Worm (Caenorhabditis elegans) whole organism, L2 larva: ENCODE data around the gene vha-6.

ENCODE experiments used
- C34F6.9 ChIP-seq: fragments of 150-350 bp; optimal IDR thresholded peaks from 2 replicates; lab custom pipeline; 2014; ENCODE audit warnings: missing biosample characterization, missing genetic modification characterization
- F13H6.1 ChIP-seq: sonication (generic microtip); optimal IDR thresholded peaks from 2 replicates; lab custom pipeline; 2016; ENCODE audit warnings: missing genetic modification characterization, missing compliant biosample characterization
- R02D3.7 ChIP-seq: fragments of 150-350 bp; optimal IDR thresholded peaks from 2 replicates; lab custom pipeline; 2014; ENCODE audit warnings: missing biosample characterization, missing genetic modification characterization
- Y55F3AM.14 ChIP-seq: fragments of 200-800 bp; sonication (Bioruptor generic); optimal IDR thresholded peaks from 2 replicates; lab custom pipeline; 2018; ENCODE audit warnings: mild to moderate bottlenecking, missing genetic modification characterization, missing compliant biosample characterization
- ZK546.5 ChIP-seq: sonication (generic microtip); optimal IDR thresholded peaks from 2 replicates; lab custom pipeline; 2017; ENCODE audit warnings: missing biosample characterization, missing genetic modification characterization
- alr-1 ChIP-seq: fragments of 150-350 bp; optimal IDR thresholded peaks from 2 replicates; lab custom pipeline; 2014; ENCODE audit warnings: missing biosample characterization, missing genetic modification characterization
- aly-2 ChIP-seq: fragments of 150-350 bp; optimal IDR thresholded peaks from 2 replicates; lab custom pipeline; 2014; ENCODE audit warnings: missing biosample characterization, missing genetic modification characterization
- ama-1 ChIP-seq: fragments of 150-350 bp; optimal IDR thresholded peaks from 2 replicates; lab custom pipeline; 2018; ENCODE audit warnings: inconsistent platforms
- blmp-1 ChIP-seq: sonication (generic microtip); optimal IDR thresholded peaks from 2 replicates; lab custom pipeline; 2017; ENCODE audit warnings: missing genetic modification characterization, mild to moderate bottlenecking, missing compliant biosample characterization, antibody characterized with exemption, moderate library complexity; ENCODE audit not compliant: insufficient read depth
- crh-2 ChIP-seq: sonication (generic microtip); optimal IDR thresholded peaks from 2 replicates; lab custom pipeline; 2017; ENCODE audit warnings: missing biosample characterization, missing genetic modification characterization
- dmd-4 ChIP-seq: sonication (generic microtip); optimal IDR thresholded peaks from 2 replicates; lab custom pipeline; 2017; ENCODE audit warnings: missing biosample characterization, missing genetic modification characterization
- egl-27 ChIP-seq: sonication (generic microtip); optimal IDR thresholded peaks from 3 replicates; lab custom pipeline; 2017; ENCODE audit warnings: missing biosample characterization, missing genetic modification reagents, missing genetic modification characterization
- elt-1 ChIP-seq: fragments of 150-350 bp; optimal IDR thresholded peaks from 2 replicates; lab custom pipeline; 2014; ENCODE audit warnings: missing biosample characterization, missing genetic modification characterization
- elt-3 ChIP-seq: sonication (generic microtip); optimal IDR thresholded peaks from 2 replicates; lab custom pipeline; 2017; ENCODE audit warnings: missing biosample characterization, missing genetic modification characterization
- fos-1 ChIP-seq: fragments of 150-350 bp; optimal IDR thresholded peaks from 2 replicates; lab custom pipeline; 2014; ENCODE audit warnings: missing biosample characterization, missing genetic modification characterization
- gmeb-1 ChIP-seq: fragments of 150-350 bp; optimal IDR thresholded peaks from 2 replicates; lab custom pipeline; 2014; ENCODE audit warnings: missing biosample characterization, missing genetic modification characterization
- lin-11 ChIP-seq: fragments of 150-350 bp; sonication (generic microtip); optimal IDR thresholded peaks from 2 replicates; lab custom pipeline; 2014; ENCODE audit warnings: missing biosample characterization, missing genetic modification characterization, inconsistent platforms, mixed read lengths
- lin-13 ChIP-seq: fragments of 150-350 bp; optimal IDR thresholded peaks from 2 replicates; lab custom pipeline; 2014; ENCODE audit warnings: missing biosample characterization, missing genetic modification reagents, missing genetic modification characterization
- lin-39 ChIP-seq: fragments of 150-350 bp; optimal IDR thresholded peaks from 2 replicates; lab custom pipeline; 2014; ENCODE audit warnings: missing biosample characterization, missing genetic modification reagents, missing genetic modification characterization
- lsy-2 ChIP-seq, 2 experiments: fragments of 150-350 bp in 1 of 2; sonication (generic microtip) in 1 of 2; optimal IDR thresholded peaks; 2 replicates each; lab custom pipeline; 2014 to 2017; ENCODE audit warnings: missing biosample characterization in 2 of 2, missing genetic modification characterization in 2 of 2
- mab-5 ChIP-seq: fragments of 150-350 bp; optimal IDR thresholded peaks from 2 replicates; lab custom pipeline; 2014; ENCODE audit warnings: missing biosample characterization, missing genetic modification characterization
- mdl-1 ChIP-seq, 2 experiments: fragments of 150-350 bp in 1 of 2; sonication (generic microtip) in 1 of 2; optimal IDR thresholded peaks; 2 replicates each; lab custom pipeline; 2017; ENCODE audit warnings: missing biosample characterization in 2 of 2, missing genetic modification characterization in 2 of 2
- nhr-10 ChIP-seq: sonication (generic microtip); optimal IDR thresholded peaks from 2 replicates; lab custom pipeline; 2017; ENCODE audit warnings: missing biosample characterization, missing genetic modification characterization
- nhr-11 ChIP-seq: fragments of 150-350 bp; optimal IDR thresholded peaks from 2 replicates; lab custom pipeline; 2014; ENCODE audit warnings: missing biosample characterization, missing genetic modification characterization
- nhr-12 ChIP-seq: fragments of 150-350 bp; optimal IDR thresholded peaks from 2 replicates; lab custom pipeline; 2014; ENCODE audit warnings: missing biosample characterization, missing genetic modification characterization
- nhr-21 ChIP-seq: fragments of 150-350 bp; optimal IDR thresholded peaks from 2 replicates; lab custom pipeline; 2014; ENCODE audit warnings: missing biosample characterization, missing genetic modification characterization
- nhr-23 ChIP-seq: fragments of 150-350 bp; optimal IDR thresholded peaks from 2 replicates; lab custom pipeline; 2014; ENCODE audit warnings: missing biosample characterization, missing genetic modification reagents, missing genetic modification characterization
- nhr-25 ChIP-seq: fragments of 150-350 bp; sonication (generic microtip); optimal IDR thresholded peaks from 3 replicates; lab custom pipeline; 2014; ENCODE audit warnings: missing biosample characterization, missing genetic modification characterization
- nhr-6 ChIP-seq: fragments of 150-350 bp; optimal IDR thresholded peaks from 2 replicates; lab custom pipeline; 2014; ENCODE audit warnings: missing biosample characterization, missing genetic modification characterization
- nhr-77 ChIP-seq: fragments of 150-350 bp; optimal IDR thresholded peaks from 2 replicates; lab custom pipeline; 2014; ENCODE audit warnings: missing biosample characterization, missing genetic modification characterization
- peb-1 ChIP-seq: fragments of 150-350 bp; optimal IDR thresholded peaks from 2 replicates; lab custom pipeline; 2014; ENCODE audit warnings: missing biosample characterization, missing genetic modification characterization
- sem-4 ChIP-seq: fragments of 150-350 bp; optimal IDR thresholded peaks from 2 replicates; lab custom pipeline; 2014; ENCODE audit warnings: missing biosample characterization, missing genetic modification reagents, missing genetic modification characterization
- skn-1 ChIP-seq: sonication (generic microtip); optimal IDR thresholded peaks from 2 replicates; lab custom pipeline; 2017; ENCODE audit warnings: missing biosample characterization, missing genetic modification characterization
- sma-3 ChIP-seq: sonication (generic microtip); optimal IDR thresholded peaks from 2 replicates; lab custom pipeline; 2016; ENCODE audit warnings: missing genetic modification reagents, missing genetic modification characterization, missing compliant biosample characterization
- sma-9 ChIP-seq, 2 experiments: fragments of 150-350 bp in 1 of 2; sonication (generic microtip) in 1 of 2; optimal IDR thresholded peaks; 2 replicates each; lab custom pipeline; 2014 to 2016; ENCODE audit warnings: missing genetic modification characterization in 2 of 2, mild to moderate bottlenecking in 1 of 2, missing biosample characterization in 1 of 2, missing compliant biosample characterization in 1 of 2, missing genetic modification reagents in 1 of 2, moderate library complexity in 1 of 2
- snpc-4 ChIP-seq: fragments of 150-350 bp; optimal IDR thresholded peaks from 2 replicates; lab custom pipeline; 2014; ENCODE audit warnings: missing biosample characterization, missing genetic modification characterization
- unc-39 ChIP-seq: fragments of 150-350 bp; optimal IDR thresholded peaks from 2 replicates; lab custom pipeline; 2014; ENCODE audit warnings: missing biosample characterization, missing genetic modification characterization
- unc-62 ChIP-seq: fragments of 150-350 bp; optimal IDR thresholded peaks from 2 replicates; lab custom pipeline; 2014; ENCODE audit warnings: missing biosample characterization, missing genetic modification reagents, missing genetic modification characterization
- zag-1 ChIP-seq: fragments of 150-350 bp; optimal IDR thresholded peaks from 2 replicates; lab custom pipeline; 2014; ENCODE audit warnings: missing biosample characterization, missing genetic modification characterization
- ztf-1 ChIP-seq: fragments of 200-800 bp; sonication (Bioruptor generic); conservative IDR thresholded peaks from 2 replicates; pipeline ENCODE4 v1.3.6; 2022; ENCODE audit warnings: missing genetic modification characterization, missing compliant biosample characterization
- ztf-11 ChIP-seq: sonication (generic microtip); optimal IDR thresholded peaks from 2 replicates; lab custom pipeline; 2017; ENCODE audit warnings: missing biosample characterization, missing genetic modification characterization
- ztf-4 ChIP-seq: fragments of 150-350 bp; optimal IDR thresholded peaks from 2 replicates; lab custom pipeline; 2014; ENCODE audit warnings: missing biosample characterization, missing genetic modification characterization

Gene vha-6

ce11 chrII:11438417-11438816 lies at the start of gene vha-6:
TSS of gene vha-6 (minus strand) at chrII:11438452.
- TF ChIP-seq mdl-1 (tag; optimal IDR thresholded peaks at IDR 0.05; lab: Kevin White, UChicago) (no peak), unc-39 (tag; lab: Kevin White, UChicago) (no peak), unc-62 (GFP tag; lab: Kevin White, UChicago) (no peak), nhr-23 (tag; lab: Kevin White, UChicago) (no peak), crh-2 (tag; lab: Kevin White, UChicago) (peak; percentile 39), nhr-11 (no peak), fos-1 (peak; percentile 52), nhr-12 (tag; lab: Kevin White, UChicago) (no peak)

ce11 chrII:11487999-11488398 lies 49.7 kb upstream of the vha-6 start, which contains the start of gene B0334.13:
TSS of gene B0334.13 (plus strand) at chrII:11488299.
- no peak for TF ChIP-seq lin-39 (tag; lab: Kevin White, UChicago)
- TF ChIP-seq zag-1 (tag; lab: Kevin White, UChicago): no peak
- TF ChIP-seq elt-1 (tag; lab: Kevin White, UChicago): no peak
- TF ChIP-seq egl-27: no peak

- peak; percentile 19 for TF ChIP-seq nhr-25 (tag; lab: Kevin White, UChicago)
- no peak for TF ChIP-seq unc-39 (tag; lab: Kevin White, UChicago)
- TF ChIP-seq sma-3 (GFP tag; lab: Kevin White, UChicago): peak; percentile 13
- TF ChIP-seq crh-2 (tag; lab: Kevin White, UChicago): no peak
- no peak for TF ChIP-seq aly-2
- TF ChIP-seq lin-13: no peak
Observed at ce11 chrII:11486698-11487234, 48.5 kb upstream of the vha-6 start, which contains the start of gene ttr-18. TSS of gene ttr-18 (minus strand) at chrII:11486748.

ce11 chrII:11485200-11485599 lies 46.9 kb upstream of the vha-6 start, which contains the start of gene twk-5:
TSS of gene twk-5 (minus strand) at chrII:11485300.
- TF ChIP-seq blmp-1 (tag; lab: Kevin White, UChicago) (peak; percentile 8), skn-1 (tag; lab: Kevin White, UChicago) (no peak)
- TF ChIP-seq, all 48 proteins: peak for 1

ce11 chrII:11484600-11484999 lies 46.3 kb upstream of the vha-6 start:
- TF ChIP-seq nhr-77 (tag; lab: Kevin White, UChicago) (no peak), skn-1 (tag; lab: Kevin White, UChicago) (no peak), lsy-2 (tag; optimal IDR thresholded peaks at IDR 0.05; lab: Kevin White, UChicago) (peak; percentile 48 to 88), mab-5 (tag; lab: Kevin White, UChicago) (peak; percentile 54), Y55F3AM.14 (GFP tag; lab: Kevin White, UChicago) (peak; percentile 85), ztf-11 (tag; lab: Kevin White, UChicago) (no peak), sma-3 (GFP tag; lab: Kevin White, UChicago) (peak; percentile 67), nhr-23 (tag; lab: Kevin White, UChicago) (no peak), fos-1 (peak; percentile 70), nhr-11 (peak; percentile 39), alr-1 (tag; lab: Kevin White, UChicago) (no peak), mdl-1 (tag; optimal IDR thresholded peaks at IDR 0.05; lab: Kevin White, UChicago) (peak; percentile 25 to 64), zag-1 (tag; lab: Kevin White, UChicago) (peak; percentile 1), unc-39 (tag; lab: Kevin White, UChicago) (no peak), elt-1 (tag; lab: Kevin White, UChicago) (no peak), nhr-21 (tag; lab: Kevin White, UChicago) (peak; percentile 79), unc-62 (GFP tag; lab: Kevin White, UChicago) (no peak), nhr-25 (tag; lab: Kevin White, UChicago) (peak; percentile 58), R02D3.7 (no peak), lin-11 (tag; lab: Kevin White, UChicago) (peak; percentile 92), C34F6.9 (peak; percentile 78), ZK546.5 (tag; lab: Kevin White, UChicago) (no peak), nhr-6 (tag; lab: Kevin White, UChicago) (peak; percentile 23), ztf-1 (GFP tag; lab: Robert Waterston, UW) (no peak), elt-3 (tag; lab: Kevin White, UChicago) (no peak), lin-39 (tag; lab: Kevin White, UChicago) (no peak), peb-1 (tag; lab: Kevin White, UChicago) (no peak), nhr-10 (tag; lab: Kevin White, UChicago) (no peak), sma-9 (GFP tag; optimal IDR thresholded peaks at IDR 0.05; lab: Kevin White, UChicago) (peak; percentile 72), sma-9 (tag; optimal IDR thresholded peaks at IDR 0.05; lab: Kevin White, UChicago) (no peak), egl-27 (peak; percentile 35), ztf-4 (peak; percentile 59), lin-13 (no peak), F13H6.1 (peak; percentile 48), snpc-4 (tag; lab: Kevin White, UChicago) (peak; percentile 19), crh-2 (tag; lab: Kevin White, UChicago) (peak; percentile 63), aly-2 (no peak), gmeb-1 (peak; percentile 56), dmd-4 (tag; lab: Kevin White, UChicago) (no peak), sem-4 (no peak), ama-1 (lab: Kevin White, UChicago) (no peak)
